Fruit fly (Drosophila melanogaster): Measurements from ENCODE around the gene CG31522.

DNA sequence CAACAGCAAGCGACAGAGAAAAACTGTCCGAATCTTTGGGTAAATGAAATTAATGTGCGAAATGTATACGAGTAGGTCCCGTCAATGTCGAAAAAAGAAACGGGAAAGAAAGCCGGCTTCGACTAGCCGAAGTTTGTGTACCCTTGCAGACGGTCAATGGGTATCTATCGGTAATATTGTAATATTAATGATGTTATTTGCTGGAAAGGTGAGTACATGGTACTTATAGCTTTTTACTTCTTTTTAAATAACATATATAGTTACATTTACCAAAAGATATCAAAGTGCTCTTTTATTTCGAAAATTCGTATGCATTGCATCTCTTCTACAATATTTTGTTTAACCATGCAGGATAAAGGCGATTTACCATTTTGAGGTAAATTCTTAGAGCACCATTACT, 13.3 kb upstream of the CG31522 start:
- TF ChIP-seq CG8319 (GFP tag; optimal IDR thresholded peaks at IDR 0.05) (no peak), esn (GFP tag; optimal IDR thresholded peaks at IDR 0.05) (no peak), OdsH (GFP tag; optimal IDR thresholded peaks at IDR 0.05) (no peak), fkh (GFP tag; optimal IDR thresholded peaks at IDR 0.05) (no peak), CG10631 (GFP tag; optimal IDR thresholded peaks at IDR 0.05) (no peak), vri (GFP tag; optimal IDR thresholded peaks at IDR 0.05) (no peak), CG34406 (GFP tag; optimal IDR thresholded peaks at IDR 0.05) (no peak), fd59A (GFP tag; optimal IDR thresholded peaks at IDR 0.05) (no peak), CG8632 (GFP tag; optimal IDR thresholded peaks at IDR 0.05) (no peak), CG16779 (tag; optimal IDR thresholded peaks at IDR 0.05) (no peak), CG6792 (GFP tag; optimal IDR thresholded peaks at IDR 0.05) (no peak), CG11762 (GFP tag; optimal IDR thresholded peaks at IDR 0.05; ENCODE audit: insufficient read depth) (no peak)
